Worm (Caenorhabditis elegans) whole organism, L4 larva: Measurements from ENCODE around the gene cra-1.

ENCODE experiments used
- F37D6.2 ChIP-seq: sonication (generic microtip); optimal IDR thresholded peaks from 2 replicates; lab custom pipeline; 2016; ENCODE audit warnings: mild to moderate bottlenecking, missing genetic modification characterization, missing compliant biosample characterization
- T20F7.1 ChIP-seq: fragments of 200-800 bp; sonication (Bioruptor generic); optimal IDR thresholded peaks from 2 replicates; lab custom pipeline; 2018; ENCODE audit warnings: mild to moderate bottlenecking, missing genetic modification characterization, missing compliant biosample characterization
- Y48G9A.11 ChIP-seq: fragments of 200-800 bp; sonication (Bioruptor generic); IDR thresholded peaks from 2 replicates; pipeline ENCODE4 v1.3.6; 2022; ENCODE audit warnings: missing genetic modification reagents, missing genetic modification characterization, missing compliant biosample characterization
- aha-1 ChIP-seq: fragments of 150-350 bp; peaks from one replicate; lab custom pipeline; 2014; ENCODE audit warnings: missing biosample characterization, missing genetic modification characterization
- aly-2 ChIP-seq: sonication (generic microtip); optimal IDR thresholded peaks from 2 replicates; lab custom pipeline; 2018; ENCODE audit warnings: missing biosample characterization, missing genetic modification characterization
- ceh-32 ChIP-seq: sonication (generic microtip); optimal IDR thresholded peaks from 2 replicates; lab custom pipeline; 2016; ENCODE audit warnings: mild to moderate bottlenecking, missing genetic modification characterization, missing compliant biosample characterization; ENCODE audit not compliant: poor library complexity
- ceh-44 ChIP-seq: fragments of 200-800 bp; sonication (Bioruptor generic); IDR thresholded peaks from 2 replicates; pipeline ENCODE4 v1.3.6; 2022; ENCODE audit warnings: missing genetic modification reagents, missing genetic modification characterization, missing compliant biosample characterization
- ceh-82 ChIP-seq: sonication (generic microtip); optimal IDR thresholded peaks from 2 replicates; lab custom pipeline; 2017; ENCODE audit warnings: missing biosample characterization, missing genetic modification characterization
- ctbp-1 ChIP-seq: fragments of 200-800 bp; sonication (Bioruptor generic); IDR thresholded peaks from 2 replicates; pipeline ENCODE4 v1.3.6; 2022; ENCODE audit warnings: missing genetic modification reagents, missing genetic modification characterization, missing compliant biosample characterization
- daf-19 ChIP-seq: fragments of 200-800 bp; sonication (Bioruptor generic); conservative IDR thresholded peaks from 2 replicates; pipeline ENCODE4 v1.3.6; 2022; ENCODE audit warnings: missing genetic modification characterization, missing compliant biosample characterization
- dmd-6 ChIP-seq: fragments of 200-800 bp; sonication (Bioruptor generic); IDR thresholded peaks from 2 replicates; pipeline ENCODE4 v1.3.6; 2022; ENCODE audit warnings: missing genetic modification reagents, missing genetic modification characterization, missing compliant biosample characterization
- dmd-8 ChIP-seq: fragments of 200-800 bp; sonication (Bioruptor generic); IDR thresholded peaks from 2 replicates; pipeline ENCODE4 v1.3.6; 2022; ENCODE audit warnings: missing genetic modification characterization, missing compliant biosample characterization
- dmd-9 ChIP-seq: fragments of 200-800 bp; sonication (Bioruptor generic); IDR thresholded peaks from 2 replicates; pipeline ENCODE4 v1.3.6; 2022; ENCODE audit warnings: missing genetic modification reagents, missing genetic modification characterization, missing compliant biosample characterization
- dve-1 ChIP-seq: sonication (generic microtip); optimal IDR thresholded peaks from 2 replicates; lab custom pipeline; 2017; ENCODE audit warnings: antibody characterized with exemption, mild to moderate bottlenecking, missing genetic modification characterization, missing compliant biosample characterization; ENCODE audit not compliant: insufficient read depth
- gei-8 ChIP-seq: fragments of 200-800 bp; sonication (Bioruptor generic); optimal IDR thresholded peaks from 2 replicates; lab custom pipeline; 2018; ENCODE audit warnings: mild to moderate bottlenecking, missing genetic modification characterization, missing compliant biosample characterization
- hlh-11 ChIP-seq: fragments of 200-800 bp; sonication (Bioruptor generic); optimal IDR thresholded peaks from 2 replicates; lab custom pipeline; 2018; ENCODE audit warnings: mild to moderate bottlenecking, missing genetic modification characterization, missing compliant biosample characterization
- lim-7 ChIP-seq: fragments of 200-800 bp; sonication (Bioruptor generic); IDR thresholded peaks from 2 replicates; pipeline ENCODE4 v1.3.6; 2022; ENCODE audit warnings: missing genetic modification characterization, missing compliant biosample characterization
- lin-15B ChIP-seq: fragments of 150-350 bp; sonication (generic microtip); optimal IDR thresholded peaks from 3 replicates; lab custom pipeline; 2014; ENCODE audit warnings: missing biosample characterization, missing genetic modification characterization
- lir-3 ChIP-seq: sonication (generic microtip); optimal IDR thresholded peaks from 2 replicates; lab custom pipeline; 2016; ENCODE audit warnings: mild to moderate bottlenecking, missing genetic modification characterization, missing compliant biosample characterization
- madf-5 ChIP-seq, 2 experiments: fragments of 200-800 bp; sonication (Bioruptor generic); IDR thresholded peaks; 2 replicates each; pipeline ENCODE4 v1.3.6; 2022; ENCODE audit warnings: missing compliant biosample characterization in 2 of 2, missing genetic modification characterization in 2 of 2
- madf-9 ChIP-seq: fragments of 200-800 bp; sonication (Bioruptor generic); conservative IDR thresholded peaks from 2 replicates; pipeline ENCODE4 v1.3.6; 2022; ENCODE audit warnings: missing genetic modification reagents, missing genetic modification characterization, missing compliant biosample characterization
- mep-1 ChIP-seq: fragments of 150-350 bp; sonication (generic microtip); optimal IDR thresholded peaks from 3 replicates; lab custom pipeline; 2014; ENCODE audit warnings: missing biosample characterization, missing genetic modification characterization
- mxl-2 ChIP-seq: fragments of 200-800 bp; sonication (Bioruptor generic); conservative IDR thresholded peaks from 2 replicates; pipeline ENCODE4 v1.3.6; 2022; ENCODE audit warnings: missing genetic modification reagents, missing genetic modification characterization, missing compliant biosample characterization
- mxl-3 ChIP-seq: fragments of 200-800 bp; sonication (Bioruptor generic); optimal IDR thresholded peaks from 2 replicates; lab custom pipeline; 2018; ENCODE audit warnings: mild to moderate bottlenecking, missing genetic modification characterization, missing compliant biosample characterization
- nhr-10 ChIP-seq: fragments of 150-350 bp; optimal IDR thresholded peaks from 2 replicates; lab custom pipeline; 2014; ENCODE audit warnings: missing biosample characterization, missing genetic modification characterization
- nhr-237 ChIP-seq: sonication (generic microtip); optimal IDR thresholded peaks from 2 replicates; lab custom pipeline; 2017; ENCODE audit warnings: missing biosample characterization, missing genetic modification characterization
- nhr-25 ChIP-seq: sonication (generic microtip); optimal IDR thresholded peaks from 2 replicates; lab custom pipeline; 2017; ENCODE audit warnings: missing genetic modification characterization, mild to moderate bottlenecking, missing compliant biosample characterization, antibody characterized with exemption, moderate library complexity, borderline replicate concordance; ENCODE audit not compliant: insufficient read depth
- nhr-28 ChIP-seq: fragments of 150-350 bp; optimal IDR thresholded peaks from 2 replicates; lab custom pipeline; 2014; ENCODE audit warnings: missing biosample characterization, missing genetic modification characterization
- nhr-41 ChIP-seq: fragments of 200-800 bp; sonication (Bioruptor generic); IDR thresholded peaks from 2 replicates; pipeline ENCODE4 v1.3.6; 2022; ENCODE audit warnings: missing genetic modification reagents, missing genetic modification characterization, missing compliant biosample characterization
- sdz-12 ChIP-seq: fragments of 200-800 bp; sonication (Bioruptor generic); optimal IDR thresholded peaks from 2 replicates; lab custom pipeline; 2018; ENCODE audit warnings: mild to moderate bottlenecking, missing genetic modification characterization, missing compliant biosample characterization
- spr-3 ChIP-seq: fragments of 200-800 bp; sonication (Bioruptor generic); optimal IDR thresholded peaks from 2 replicates; lab custom pipeline; 2018; ENCODE audit warnings: mild to moderate bottlenecking, missing genetic modification characterization, missing compliant biosample characterization
- unc-39 ChIP-seq: sonication (generic microtip); optimal IDR thresholded peaks from 2 replicates; lab custom pipeline; 2017; ENCODE audit warnings: missing biosample characterization, missing genetic modification characterization
- unc-62 ChIP-seq, 3 experiments: fragments of 150-350 bp in 1 of 3; sonication (generic microtip); optimal IDR thresholded peaks in 2 of 3; peaks in 1 of 3; 1 replicate in 1 of 3; 2 replicates in 2 of 3; lab custom pipeline; 2014 to 2017; ENCODE audit warnings: missing biosample characterization in 3 of 3, missing genetic modification characterization in 3 of 3, missing genetic modification reagents in 3 of 3, missing genotype in 1 of 3
- ztf-11 ChIP-seq: fragments of 150-350 bp; optimal IDR thresholded peaks from 2 replicates; lab custom pipeline; 2014; ENCODE audit warnings: missing biosample characterization, missing genetic modification characterization

cra-1 gene

ce11 chrIII:6848654-6849204, 20.5 kb downstream of the cra-1 start, which contains the start of gene dhhc-5 (continued):
- no peak for TF ChIP-seq lin-15B (tag; lab: Kevin White, UChicago)
- no peak for TF ChIP-seq dmd-9
- peak in 1 of 2 experiments; percentile 91 for TF ChIP-seq unc-62 (GFP tag; optimal IDR thresholded peaks at IDR 0.05 in 1 of 2; lab: Kevin White, UChicago)
- no peak for TF ChIP-seq unc-62 (tag; optimal IDR thresholded peaks at IDR 0.05; lab: Kevin White, UChicago)
- TF ChIP-seq lir-3 (tag; lab: Kevin White, UChicago), result no peak
- no peak for TF ChIP-seq lim-7 (GFP tag; lab: Robert Waterston, UW)
- TF ChIP-seq daf-19, result no peak
- no peak for TF ChIP-seq madf-9 (GFP tag; lab: Robert Waterston, UW)
- no peak for TF ChIP-seq sdz-12 (GFP tag; lab: Kevin White, UChicago)
- no peak for TF ChIP-seq Y48G9A.11
- TF ChIP-seq ceh-44 (GFP tag; lab: Robert Waterston, UW), result no peak
- TF ChIP-seq spr-3 (GFP tag; lab: Kevin White, UChicago), result no peak
- peak; percentile 65 for TF ChIP-seq hlh-11 (tag; lab: Kevin White, UChicago)
- peak; percentile 9 for TF ChIP-seq nhr-28
- no peak for TF ChIP-seq mxl-3
- TF ChIP-seq, all 104 proteins: peak for 6

DNA sequence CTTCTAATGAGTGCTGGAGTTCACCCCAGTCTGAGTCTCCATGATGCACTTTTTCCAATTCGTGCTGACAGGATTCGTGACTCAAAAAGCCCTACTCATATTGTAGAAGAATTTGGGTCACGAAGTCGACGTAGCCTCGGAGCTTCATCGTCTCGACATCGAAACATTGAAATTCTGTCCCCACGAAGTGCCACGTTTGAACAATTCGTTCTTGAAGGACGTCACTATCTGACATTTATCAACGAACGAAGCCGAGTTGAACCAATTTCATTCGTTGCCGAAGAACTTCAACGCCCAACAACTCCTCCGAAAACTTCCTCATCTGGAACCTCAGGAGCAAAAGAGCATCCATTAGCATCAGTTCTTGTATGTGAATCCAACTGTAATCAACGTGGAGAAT, 30.2 kb downstream of the cra-1 start:
- TF ChIP-seq madf-5 (GFP tag; IDR thresholded peaks at IDR 0.05; lab: Robert Waterston, UW) (no peak), unc-62 (GFP tag; optimal IDR thresholded peaks at IDR 0.05 in 1 of 2; lab: Kevin White, UChicago) (peak in 1 of 2 experiments; percentile 94), unc-62 (tag; optimal IDR thresholded peaks at IDR 0.05; lab: Kevin White, UChicago) (no peak)
- TF ChIP-seq, all 104 proteins: peak for 1

DNA sequence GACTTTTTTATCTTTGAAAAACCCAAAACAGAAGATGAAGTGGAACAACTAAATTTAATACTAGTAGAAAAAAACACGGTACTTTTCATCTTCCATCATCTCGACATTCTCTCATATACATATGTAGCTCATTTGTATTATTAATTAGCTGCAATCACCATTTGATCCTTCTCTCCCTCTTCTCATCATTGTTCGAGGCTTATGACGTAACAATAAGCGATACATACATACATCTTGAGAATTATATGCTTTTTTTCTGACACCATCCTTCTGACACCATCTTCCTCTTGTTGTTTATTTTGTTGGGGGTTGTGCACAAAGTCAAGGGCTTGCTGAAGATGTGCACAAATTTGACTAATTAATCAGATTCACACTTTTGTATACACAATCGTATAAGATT, 31.9 kb downstream of the cra-1 start:
- no peak for TF ChIP-seq nhr-25 (tag; lab: Kevin White, UChicago)
- TF ChIP-seq dmd-8 (GFP tag; lab: Robert Waterston, UW), result no peak
- no peak for TF ChIP-seq gei-8 (GFP tag; lab: Kevin White, UChicago)
- no peak for TF ChIP-seq F37D6.2
- TF ChIP-seq nhr-237 (tag; lab: Kevin White, UChicago), result no peak
- no peak for TF ChIP-seq T20F7.1 (GFP tag; lab: Kevin White, UChicago)
- TF ChIP-seq ctbp-1 (GFP tag; lab: Robert Waterston, UW), result no peak
- TF ChIP-seq mxl-2 (GFP tag; lab: Robert Waterston, UW), result no peak
- no peak for TF ChIP-seq nhr-41 (GFP tag; lab: Robert Waterston, UW)
- TF ChIP-seq ceh-32 (tag; lab: Kevin White, UChicago), result no peak
- no peak for TF ChIP-seq dve-1 (tag; lab: Kevin White, UChicago)
- TF ChIP-seq ztf-11 (tag; lab: Kevin White, UChicago), result no peak
- no peak for TF ChIP-seq mep-1 (tag; lab: Kevin White, UChicago)
- TF ChIP-seq nhr-10, result no peak
- no peak for TF ChIP-seq ceh-82 (tag; lab: Kevin White, UChicago)
- TF ChIP-seq lim-7 (GFP tag; lab: Robert Waterston, UW), result no peak
- TF ChIP-seq aly-2 (tag; lab: Kevin White, UChicago), result no peak
- TF ChIP-seq dmd-6 (GFP tag; lab: Robert Waterston, UW), result no peak

ce11 chrIII:6831312-6831711, 37.9 kb downstream of the cra-1 start:
- peak in 1 of 2 experiments; percentile 45 for TF ChIP-seq unc-62 (GFP tag; optimal IDR thresholded peaks at IDR 0.05 in 1 of 2; lab: Kevin White, UChicago)
- TF ChIP-seq unc-62 (tag; optimal IDR thresholded peaks at IDR 0.05; lab: Kevin White, UChicago), result no peak
- TF ChIP-seq unc-39 (tag; lab: Kevin White, UChicago), result no peak
- TF ChIP-seq aha-1 (tag; lab: Kevin White, UChicago), result peak; percentile 47
